Worm (Caenorhabditis elegans) whole organism, young adult: ENCODE results near the gene col-74.

Source experiments
- D2030.7 ChIP-seq: fragments of 200-800 bp; sonication (Bioruptor generic); IDR thresholded peaks from 2 replicates; pipeline ENCODE4 v1.3.6; 2022; ENCODE audit warnings: missing genetic modification reagents, missing genetic modification characterization, missing compliant biosample characterization
- F49E8.2 ChIP-seq: sonication (generic microtip); optimal IDR thresholded peaks from 3 replicates; lab custom pipeline; 2017; ENCODE audit warnings: missing genetic modification characterization, mild to moderate bottlenecking, missing compliant biosample characterization, antibody characterized with exemption, moderate library complexity; ENCODE audit not compliant: insufficient read depth
- ceh-27 ChIP-seq: fragments of 200-800 bp; sonication (Bioruptor generic); optimal IDR thresholded peaks from 2 replicates; lab custom pipeline; 2018; ENCODE audit warnings: mild to moderate bottlenecking, missing genetic modification characterization, moderate library complexity, missing compliant biosample characterization
- lin-40 ChIP-seq: sonication (generic microtip); optimal IDR thresholded peaks from 2 replicates; lab custom pipeline; 2016; ENCODE audit warnings: missing genetic modification characterization, mild to moderate bottlenecking, missing compliant biosample characterization, missing genotype, missing genetic modification reagents
- mxl-1 ChIP-seq: sonication (generic microtip); optimal IDR thresholded peaks from 2 replicates; lab custom pipeline; 2016; ENCODE audit warnings: missing genetic modification characterization, missing compliant biosample characterization
- zim-3 ChIP-seq: sonication (generic microtip); optimal IDR thresholded peaks from 2 replicates; lab custom pipeline; 2017; ENCODE audit warnings: mild to moderate bottlenecking, missing genetic modification characterization, moderate library complexity, missing compliant biosample characterization
- ztf-28 ChIP-seq: fragments of 200-800 bp; sonication (Bioruptor generic); IDR thresholded peaks from 2 replicates; pipeline ENCODE4 v1.3.6; 2022; ENCODE audit warnings: missing genetic modification reagents, missing genetic modification characterization, missing compliant biosample characterization

DNA sequence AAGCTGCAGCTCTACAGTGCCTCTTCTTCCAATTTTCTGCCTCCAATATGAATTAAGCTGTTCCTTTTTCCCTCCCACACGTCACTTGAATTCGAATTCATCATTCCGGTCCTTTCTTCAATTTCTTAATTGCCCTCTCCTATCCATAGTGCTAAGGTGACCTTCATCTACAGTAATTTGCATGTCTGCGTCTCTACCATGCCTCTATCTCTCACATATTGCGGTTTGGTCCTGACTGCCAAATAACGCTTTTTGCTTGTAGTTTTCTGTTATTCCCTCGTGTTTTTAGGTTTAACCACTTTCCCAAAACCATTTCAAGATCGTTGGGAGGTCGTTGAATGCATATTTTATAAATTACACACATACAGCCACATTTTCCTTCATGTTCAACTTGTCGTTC, 50.5 kb downstream of the col-74 start:
- no peak for TF ChIP-seq ceh-27 (GFP tag; lab: Kevin White, UChicago)
- no peak for TF ChIP-seq D2030.7 (GFP tag; lab: Robert Waterston, UW)
- no peak for TF ChIP-seq lin-40 (tag; lab: Kevin White, UChicago)
- no peak for TF ChIP-seq ztf-28 (GFP tag; lab: Robert Waterston, UW)
- no peak for TF ChIP-seq mxl-1
- TF ChIP-seq F49E8.2 (tag; lab: Kevin White, UChicago): no peak
- TF ChIP-seq zim-3 (tag; lab: Kevin White, UChicago): no peak
